Worm (Caenorhabditis elegans): ENCODE data around the gene K09G1.2.

ce11 chrV:9615725-9616124, 25.3 kb downstream of the K09G1.2 start, which contains the start of gene pqn-63:
- no peak for TF ChIP-seq R02D3.7 (tag; optimal IDR thresholded peaks at IDR 0.05)
- no peak for TF ChIP-seq zag-1 (tag; optimal IDR thresholded peaks at IDR 0.05)
- TF ChIP-seq nhr-237 (tag; optimal IDR thresholded peaks at IDR 0.05), result no peak
- no peak for TF ChIP-seq pqm-1 (tag; optimal IDR thresholded peaks at IDR 0.05)
- no peak for TF ChIP-seq lin-39 (tag; optimal IDR thresholded peaks at IDR 0.05)
- TF ChIP-seq tbx-2 (tag; optimal IDR thresholded peaks at IDR 0.05), result no peak
- no peak for TF ChIP-seq snpc-4 (tag; optimal IDR thresholded peaks at IDR 0.05)
- TF ChIP-seq unc-62 (GFP tag; optimal IDR thresholded peaks at IDR 0.05), result no peak
- no peak for TF ChIP-seq elt-1 (tag; optimal IDR thresholded peaks at IDR 0.05)
- TF ChIP-seq ama-1 (optimal IDR thresholded peaks at IDR 0.05), result no peak

Measured in whole organism, L3 larva.